Fruit fly (Drosophila melanogaster): Measurements from ENCODE around the gene Chd1.

DNA sequence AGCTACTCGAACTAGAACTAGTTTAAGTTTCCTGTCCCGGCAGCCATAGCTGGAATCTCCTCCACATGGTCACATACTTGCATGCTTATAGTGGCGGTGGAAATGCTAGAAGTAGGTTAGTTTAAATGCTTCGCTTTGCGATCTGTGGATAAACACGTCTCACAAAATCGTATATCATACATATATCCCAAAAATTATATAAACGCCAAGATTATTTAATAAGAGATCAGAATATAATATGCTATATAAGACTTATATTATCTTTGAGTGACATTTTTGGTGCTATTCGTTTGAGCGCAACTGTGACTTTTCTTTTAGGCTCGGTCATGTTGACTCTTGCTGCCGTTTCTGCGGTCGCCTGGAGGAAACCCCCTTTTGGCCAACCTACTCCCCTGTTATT lies 14.4 kb upstream of the Chd1 start:
- no peak for TF ChIP-seq toe (GFP tag; optimal IDR thresholded peaks at IDR 0.05)
- TF ChIP-seq CG33017 (tag; optimal IDR thresholded peaks at IDR 0.05) = no peak
- TF ChIP-seq CG12768 (GFP tag; optimal IDR thresholded peaks at IDR 0.05) = no peak
- TF ChIP-seq bab1 (GFP tag; optimal IDR thresholded peaks at IDR 0.05) = no peak
- TF ChIP-seq CG7101 (tag; optimal IDR thresholded peaks at IDR 0.05) = no peak
- TF ChIP-seq Clk (GFP tag; optimal IDR thresholded peaks at IDR 0.05) = no peak
